Fruit fly (Drosophila melanogaster): ENCODE data around the gene Ubx.

The Ubx gene

dm6 chr3R:16652091-16652490 is 82.1 kb downstream of the Ubx start, which contains the start of gene CG14907 (continued):
- TF ChIP-seq nmo (GFP tag; optimal IDR thresholded peaks at IDR 0.05) (no peak), Hmx (GFP tag; optimal IDR thresholded peaks at IDR 0.05) (no peak), Usf (GFP tag; optimal IDR thresholded peaks at IDR 0.05) (no peak), CG10431 (GFP tag; optimal IDR thresholded peaks at IDR 0.05) (no peak), zen (tag; optimal IDR thresholded peaks at IDR 0.05) (no peak), CG10565 (GFP tag; optimal IDR thresholded peaks at IDR 0.05) (no peak), CG31224 (GFP tag; IDR thresholded peaks at IDR 0.05) (no peak), Stat92E (GFP tag; optimal IDR thresholded peaks at IDR 0.05) (no peak), HmgD (GFP tag; optimal IDR thresholded peaks at IDR 0.05) (no peak), Sin3A (optimal IDR thresholded peaks at IDR 0.05) (no peak), Xbp1 (GFP tag; optimal IDR thresholded peaks at IDR 0.05) (no peak), CG17912 (GFP tag; optimal IDR thresholded peaks at IDR 0.05) (no peak), crc (GFP tag; optimal IDR thresholded peaks at IDR 0.05) (no peak), gfzf (GFP tag; optimal IDR thresholded peaks at IDR 0.05) (no peak), sim (GFP tag; IDR thresholded peaks at IDR 0.05) (no peak), CG31441 (GFP tag; IDR thresholded peaks at IDR 0.05) (no peak), CG13894 (tag; optimal IDR thresholded peaks at IDR 0.05) (no peak), GATAe (GFP tag; conservative IDR thresholded peaks at IDR 0.05) (no peak), Poxn (GFP tag; IDR thresholded peaks at IDR 0.05) (no peak), ems (GFP tag; optimal IDR thresholded peaks at IDR 0.05) (no peak), CG15011 (GFP tag; optimal IDR thresholded peaks at IDR 0.05) (no peak), CG11456 (GFP tag; IDR thresholded peaks at IDR 0.05) (no peak), sens (GFP tag) (peak; percentile 67), CG11398 (GFP tag; optimal IDR thresholded peaks at IDR 0.05) (no peak), her (GFP tag; optimal IDR thresholded peaks at IDR 0.05) (no peak), rib (GFP tag; IDR thresholded peaks at IDR 0.05) (no peak), al (GFP tag; IDR thresholded peaks at IDR 0.05) (no peak), slp2 (GFP tag; optimal IDR thresholded peaks at IDR 0.05) (no peak), CG30431 (GFP tag; optimal IDR thresholded peaks at IDR 0.05) (no peak), mam (GFP tag; optimal IDR thresholded peaks at IDR 0.05) (no peak), ssp (GFP tag; IDR thresholded peaks at IDR 0.05) (0 out of 2 replicates have a peak, but pooled peaks have one; percentile 23), da (GFP tag; optimal IDR thresholded peaks at IDR 0.05) (no peak), zfh2 (GFP tag; optimal IDR thresholded peaks at IDR 0.05) (no peak), knrl (GFP tag; IDR thresholded peaks at IDR 0.05; ENCODE audit: partially characterized antibody) (peak; percentile 43; the same call in 2 of the 3 replicates), lola (GFP tag; optimal IDR thresholded peaks at IDR 0.05) (no peak), BtbVII (GFP tag; optimal IDR thresholded peaks at IDR 0.05) (no peak), Sry-δ (GFP tag; optimal IDR thresholded peaks at IDR 0.05) (peak; percentile 71), CG17802 (tag; optimal IDR thresholded peaks at IDR 0.05) (peak; percentile 32), CG4282 (GFP tag; optimal IDR thresholded peaks at IDR 0.05) (no peak), Hr78 (GFP tag; optimal IDR thresholded peaks at IDR 0.05) (no peak), Aef1 (GFP tag; IDR thresholded peaks at IDR 0.05) (no peak), CG3726 (GFP tag; IDR thresholded peaks at IDR 0.05) (no peak), slou (GFP tag; optimal IDR thresholded peaks at IDR 0.05) (no peak), row (GFP tag; IDR thresholded peaks at IDR 0.05) (no peak), lilli (GFP tag; optimal IDR thresholded peaks at IDR 0.05) (no peak), HHEX (GFP tag; optimal IDR thresholded peaks at IDR 0.05) (no peak), Med (GFP tag) (peak; percentile 80), Hmr (GFP tag; optimal IDR thresholded peaks at IDR 0.05) (no peak), Dref (GFP tag; IDR thresholded peaks at IDR 0.05) (peak; percentile 76), chif (GFP tag; optimal IDR thresholded peaks at IDR 0.05) (no peak), CG32767 (GFP tag; IDR thresholded peaks at IDR 0.05) (no peak), tio (GFP tag; optimal IDR thresholded peaks at IDR 0.05) (no peak)

All from whole organism, embryonic.